Worm (Caenorhabditis elegans) whole organism, late embryonic: Measurements from ENCODE around the gene inx-8.

Source experiments
- ama-1 ChIP-seq: fragments of 150-350 bp; optimal IDR thresholded peaks from 2 replicates; lab custom pipeline; 2014
- ceh-24 ChIP-seq: sonication (generic microtip); optimal IDR thresholded peaks from 2 replicates; lab custom pipeline; 2016; ENCODE audit warnings: mild to moderate bottlenecking, missing genetic modification characterization, missing compliant biosample characterization
- ceh-45 ChIP-seq: fragments of 200-800 bp; sonication (Bioruptor generic); IDR thresholded peaks from 2 replicates; pipeline ENCODE4 v1.3.6; 2022; ENCODE audit warnings: missing genetic modification reagents, missing genetic modification characterization, missing compliant biosample characterization
- dve-1 ChIP-seq: sonication (generic microtip); optimal IDR thresholded peaks from 2 replicates; lab custom pipeline; 2017; ENCODE audit warnings: antibody characterized with exemption, mild to moderate bottlenecking, missing genetic modification characterization, missing compliant biosample characterization
- elt-2 ChIP-seq: sonication (generic microtip); optimal IDR thresholded peaks from 2 replicates; lab custom pipeline; 2016; ENCODE audit warnings: missing genetic modification reagents, missing genetic modification characterization, missing compliant biosample characterization
- fkh-10 ChIP-seq: fragments of 150-350 bp; optimal IDR thresholded peaks from 2 replicates; lab custom pipeline; 2014; ENCODE audit warnings: missing biosample characterization, missing genetic modification reagents, missing genetic modification characterization
- hlh-30 ChIP-seq: sonication (generic microtip); optimal IDR thresholded peaks from 2 replicates; lab custom pipeline; 2017; ENCODE audit warnings: antibody characterized with exemption, missing genetic modification characterization, missing compliant biosample characterization; ENCODE audit not compliant: insufficient read depth
- madf-2 ChIP-seq: sonication (generic microtip); optimal IDR thresholded peaks from 2 replicates; lab custom pipeline; 2017; ENCODE audit warnings: missing genetic modification characterization, missing compliant biosample characterization
- nhr-11 ChIP-seq: fragments of 150-350 bp; optimal IDR thresholded peaks from 2 replicates; lab custom pipeline; 2014; ENCODE audit warnings: missing biosample characterization, missing genetic modification characterization
- odd-2 ChIP-seq: sonication (generic microtip); optimal IDR thresholded peaks from 2 replicates; lab custom pipeline; 2017; ENCODE audit warnings: antibody characterized with exemption, mild to moderate bottlenecking, missing genetic modification characterization, missing compliant biosample characterization
- sox-4 ChIP-seq: sonication (generic microtip); optimal IDR thresholded peaks from 2 replicates; lab custom pipeline; 2017; ENCODE audit warnings: mild to moderate bottlenecking, missing genetic modification characterization, inconsistent platforms, missing compliant biosample characterization

ce11 chrIV:11716414-11716813 lies 42.8 kb downstream of the inx-8 start:
- TF ChIP-seq ceh-45 (GFP tag; lab: Robert Waterston, UW) (no peak), ama-1 (lab: Kevin White, UChicago) (no peak), sox-4 (tag; lab: Kevin White, UChicago) (no peak), ceh-24 (tag; lab: Kevin White, UChicago) (no peak), elt-2 (tag; lab: Kevin White, UChicago) (no peak), odd-2 (tag; lab: Kevin White, UChicago) (no peak), nhr-11 (tag; lab: Kevin White, UChicago) (no peak), dve-1 (no peak), hlh-30 (no peak), fkh-10 (GFP tag; lab: Kevin White, UChicago) (no peak), madf-2 (tag; lab: Kevin White, UChicago) (no peak)
